Worm (Caenorhabditis elegans): ENCODE data around the gene srw-89.

The srw-89 gene

ce11 chrV:4066143-4066542 lies 49.3 kb downstream of the srw-89 start:
- TF ChIP-seq lsy-2 (tag; optimal IDR thresholded peaks at IDR 0.05): peak in 1 of 2 experiments; percentile 13

DNA sequence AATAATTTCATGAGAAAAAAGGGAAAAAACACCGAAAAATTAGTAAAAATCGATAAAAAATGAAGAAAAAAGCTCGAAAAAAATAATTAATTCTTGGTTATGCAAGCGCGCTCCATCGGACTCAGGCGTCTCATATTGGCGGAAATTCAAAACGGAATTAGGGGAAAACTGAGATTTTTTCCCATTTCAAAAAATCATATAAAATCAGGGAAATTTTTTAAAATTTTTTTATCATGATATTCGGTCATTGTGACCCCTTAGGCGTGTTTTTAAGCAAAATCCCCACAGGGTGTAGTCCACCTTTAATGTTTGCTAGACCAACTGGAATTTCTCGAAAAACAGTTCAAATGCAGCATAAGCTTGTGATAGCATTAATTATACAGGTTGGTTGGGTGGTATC lies 51.0 kb downstream of the srw-89 start:
- TF ChIP-seq dpl-1 (GFP tag; optimal IDR thresholded peaks at IDR 0.05) (peak in 1 of 3 experiments; percentile 36), efl-1 (optimal IDR thresholded peaks at IDR 0.05) (peak in 1 of 2 experiments; percentile 68), efl-1 (GFP tag; optimal IDR thresholded peaks at IDR 0.05 in 1 of 2) (peak; percentile 57 to 95)

All from whole organism, L1 larva.